Fruit fly (Drosophila melanogaster): ENCODE results near the gene AP-2sigma.

AP-2sigma gene

dm6 chr3R:21296038-21296727 lies 26.3 kb upstream of the AP-2sigma start (continued):
- no peak for TF ChIP-seq tgo (GFP tag; IDR thresholded peaks at IDR 0.05)
- TF ChIP-seq Ada2b (GFP tag; IDR thresholded peaks at IDR 0.05) = no peak
- TF ChIP-seq aop (GFP tag; IDR thresholded peaks at IDR 0.05) = no peak
- TF ChIP-seq CG17328 (GFP tag; IDR thresholded peaks at IDR 0.05) = no peak
- no peak for TF ChIP-seq chm (GFP tag; IDR thresholded peaks at IDR 0.05)
- TF ChIP-seq CG30403 (GFP tag; optimal IDR thresholded peaks at IDR 0.05) = peak; percentile 69
- TF ChIP-seq CG33213 (GFP tag; optimal IDR thresholded peaks at IDR 0.05) = peak; percentile 25
- peak; percentile 91 for TF ChIP-seq Ets65A (GFP tag)
- no peak for TF ChIP-seq klu (GFP tag; IDR thresholded peaks at IDR 0.05)
- TF ChIP-seq wor (GFP tag; IDR thresholded peaks at IDR 0.05) = no peak
- TF ChIP-seq Hr3 (GFP tag; optimal IDR thresholded peaks at IDR 0.05) = peak; percentile 82
- peak; percentile 83 for TF ChIP-seq fd96Cb (tag; optimal IDR thresholded peaks at IDR 0.05)
- peak; percentile 47 for TF ChIP-seq Bdp1 (GFP tag; optimal IDR thresholded peaks at IDR 0.05)
- peak in 1 of 3 experiments; percentile 81 for TF ChIP-seq Stat92E (GFP tag; optimal IDR thresholded peaks at IDR 0.05)
- peak; percentile 74 for TF ChIP-seq NK7.1 (GFP tag; optimal IDR thresholded peaks at IDR 0.05)
- no peak for TF ChIP-seq esg (GFP tag; conservative IDR thresholded peaks at IDR 0.05)
- no peak for TF ChIP-seq Dip2 (GFP tag; IDR thresholded peaks at IDR 0.05)
- TF ChIP-seq CG10959 (GFP tag; IDR thresholded peaks at IDR 0.05) = no peak
- no peak for TF ChIP-seq CG14965 (GFP tag; optimal IDR thresholded peaks at IDR 0.05; ENCODE audit: borderline replicate concordance)
- peak; percentile 73 for TF ChIP-seq CG5180 (GFP tag; optimal IDR thresholded peaks at IDR 0.05)
- peak; percentile 59 for TF ChIP-seq CG4820 (GFP tag; optimal IDR thresholded peaks at IDR 0.05)
- TF ChIP-seq Ets97D (GFP tag; optimal IDR thresholded peaks at IDR 0.05) = peak; percentile 79
- TF ChIP-seq CG11247 (GFP tag; IDR thresholded peaks at IDR 0.05) = no peak
- peak; percentile 88 for TF ChIP-seq nerfin-1 (tag; optimal IDR thresholded peaks at IDR 0.05)
- TF ChIP-seq trem (tag; optimal IDR thresholded peaks at IDR 0.05) = peak; percentile 70
- TF ChIP-seq CG7786 (GFP tag; optimal IDR thresholded peaks at IDR 0.05) = peak; percentile 53
- TF ChIP-seq Dad (GFP tag; optimal IDR thresholded peaks at IDR 0.05) = no peak
- no peak for TF ChIP-seq slp2 (GFP tag; optimal IDR thresholded peaks at IDR 0.05)
- TF ChIP-seq HmgD (GFP tag; optimal IDR thresholded peaks at IDR 0.05) = peak; percentile 74
- TF ChIP-seq eyg (GFP tag; optimal IDR thresholded peaks at IDR 0.05) = peak; percentile 22
- TF ChIP-seq wek (GFP tag; optimal IDR thresholded peaks at IDR 0.05) = peak; percentile 60
- peak; percentile 90 for TF ChIP-seq scrt (GFP tag; optimal IDR thresholded peaks at IDR 0.05)
- no peak for TF ChIP-seq ab (GFP tag; optimal IDR thresholded peaks at IDR 0.05)
- no peak for TF ChIP-seq da (GFP tag; optimal IDR thresholded peaks at IDR 0.05)
- no peak for TF ChIP-seq CG15479 (GFP tag; optimal IDR thresholded peaks at IDR 0.05)
- peak; percentile 65 to 88 for TF ChIP-seq dpn (GFP tag; optimal IDR thresholded peaks at IDR 0.05)
- TF ChIP-seq NFAT (GFP tag; IDR thresholded peaks at IDR 0.05) = no peak
- TF ChIP-seq pum (GFP tag; optimal IDR thresholded peaks at IDR 0.05) = no peak
- peak; percentile 49 for TF ChIP-seq CG8388 (GFP tag; optimal IDR thresholded peaks at IDR 0.05)
- TF ChIP-seq Hsf (GFP tag; optimal IDR thresholded peaks at IDR 0.05) = peak; percentile 86
- TF ChIP-seq abd-A (tag; optimal IDR thresholded peaks at IDR 0.05) = peak; percentile 91
- no peak for TF ChIP-seq CTCF (GFP tag; optimal IDR thresholded peaks at IDR 0.05)
- TF ChIP-seq CG13624 (GFP tag; optimal IDR thresholded peaks at IDR 0.05) = peak; percentile 71
- TF ChIP-seq Myb (GFP tag; optimal IDR thresholded peaks at IDR 0.05) = no peak
- peak; percentile 60 for TF ChIP-seq jing (GFP tag; optimal IDR thresholded peaks at IDR 0.05)
- peak; percentile 89 for TF ChIP-seq Tbp (GFP tag; optimal IDR thresholded peaks at IDR 0.05)
- peak; percentile 84 for TF ChIP-seq CG12942 (GFP tag; optimal IDR thresholded peaks at IDR 0.05)
- TF ChIP-seq gce (GFP tag; IDR thresholded peaks at IDR 0.05) = no peak
- TF ChIP-seq Oaz (GFP tag; IDR thresholded peaks at IDR 0.05) = no peak
- peak; percentile 41; the same call in 2 of the 3 replicates for TF ChIP-seq croc (GFP tag; conservative IDR thresholded peaks at IDR 0.05)
- TF ChIP-seq CG17361 (GFP tag; IDR thresholded peaks at IDR 0.05) = no peak
- TF ChIP-seq danr (GFP tag; IDR thresholded peaks at IDR 0.05) = no peak
